Fruit fly (Drosophila melanogaster): Measurements from ENCODE around the gene AlkB.

DNA sequence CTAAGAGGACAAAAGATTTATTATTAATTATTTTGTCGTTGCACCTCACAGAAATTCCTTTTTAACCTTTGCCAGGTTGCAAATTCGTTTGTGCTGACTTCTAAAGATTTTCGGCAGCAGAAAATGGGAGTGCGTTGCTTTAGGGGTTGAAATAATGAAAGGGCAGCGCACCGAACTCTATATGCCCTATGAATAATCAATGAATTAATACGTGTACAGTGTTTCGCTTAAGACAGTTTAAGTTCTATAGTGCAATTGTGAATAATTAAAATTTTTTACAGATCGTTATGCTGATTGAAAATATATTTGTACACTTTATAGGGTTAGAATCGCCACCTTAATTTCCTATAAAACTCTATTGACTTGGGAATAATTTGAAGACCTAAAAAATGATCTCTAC, 43.2 kb downstream of the AlkB start:
- no peak for TF ChIP-seq pan (optimal IDR thresholded peaks at IDR 0.05)
- TF ChIP-seq Dll (optimal IDR thresholded peaks at IDR 0.05) = no peak
- TF ChIP-seq psq (optimal IDR thresholded peaks at IDR 0.05) = no peak

Measured in whole organism.